Fruit fly (Drosophila melanogaster): Measurements from ENCODE around the gene Coq6.
A peak's percentile ranks its signal among the peaks of the same experiment; 100 is the strongest.

Coq6 gene

DNA sequence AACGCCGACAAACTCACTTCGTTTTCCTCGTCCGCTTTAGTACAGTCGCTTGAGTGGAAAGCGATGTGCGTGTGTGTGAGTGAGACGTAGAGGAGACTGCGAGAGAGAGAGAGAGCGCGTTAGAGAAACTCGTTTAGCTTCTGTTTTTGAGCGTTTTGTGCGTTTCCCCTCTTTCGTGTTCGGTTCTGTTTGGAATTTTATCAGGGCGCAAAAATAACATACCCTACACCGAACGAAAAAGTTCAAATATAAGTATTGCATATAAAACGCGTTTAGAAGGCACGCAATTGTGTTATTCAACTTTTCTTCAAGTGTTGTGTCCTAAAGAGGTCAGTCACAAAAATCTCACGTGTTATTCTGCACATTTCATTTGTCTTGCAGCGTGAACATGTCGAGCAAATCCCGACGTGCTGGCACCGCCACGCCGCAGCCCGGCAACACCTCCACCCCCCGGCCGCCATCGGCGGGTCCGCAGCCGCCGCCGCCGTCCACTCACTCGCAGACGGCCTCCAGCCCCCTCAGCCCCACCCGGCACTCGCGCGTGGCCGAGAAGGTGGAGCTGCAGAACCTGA is 11.0 kb upstream of the Coq6 start (continued):
- TF ChIP-seq Sry-δ (GFP tag; optimal IDR thresholded peaks at IDR 0.05): no peak
- peak; percentile 42 for TF ChIP-seq CG7987 (GFP tag; optimal IDR thresholded peaks at IDR 0.05)
- TF ChIP-seq Fer2 (tag; optimal IDR thresholded peaks at IDR 0.05): no peak
- TF ChIP-seq jing (GFP tag; optimal IDR thresholded peaks at IDR 0.05): no peak
- TF ChIP-seq cad (GFP tag; optimal IDR thresholded peaks at IDR 0.05): no peak
- peak; percentile 38 for TF ChIP-seq Nf-YC (tag; optimal IDR thresholded peaks at IDR 0.05)
- TF ChIP-seq Mrtf (GFP tag; IDR thresholded peaks at IDR 0.05): peak; percentile 50; the same call in 1 of the 3 replicates
- TF ChIP-seq CG2116 (GFP tag; optimal IDR thresholded peaks at IDR 0.05): no peak
- no peak for TF ChIP-seq TFAM (GFP tag; optimal IDR thresholded peaks at IDR 0.05)
- peak; percentile 36; the same call in 1 of the 3 replicates for TF ChIP-seq CG16813 (GFP tag; IDR thresholded peaks at IDR 0.05; ENCODE audit: partially characterized antibody)
- TF ChIP-seq CG11398 (GFP tag; optimal IDR thresholded peaks at IDR 0.05): peak; percentile 29
- TF ChIP-seq Drgx (GFP tag; IDR thresholded peaks at IDR 0.05): peak; percentile 68
- peak; percentile 40 for TF ChIP-seq CG10209 (GFP tag; optimal IDR thresholded peaks at IDR 0.05)
- peak; percentile 44 for TF ChIP-seq CG17359 (tag; optimal IDR thresholded peaks at IDR 0.05)
- no peak for TF ChIP-seq CG6254 (GFP tag; optimal IDR thresholded peaks at IDR 0.05)
- TF ChIP-seq yki (optimal IDR thresholded peaks at IDR 0.05): no peak
- TF ChIP-seq fd3F (GFP tag; optimal IDR thresholded peaks at IDR 0.05): peak; percentile 1
- peak; percentile 53 for TF ChIP-seq bcd (GFP tag; optimal IDR thresholded peaks at IDR 0.05)
- TF ChIP-seq CG8944 (GFP tag; optimal IDR thresholded peaks at IDR 0.05): no peak
- 0 out of 2 replicates have a peak, but pooled peaks have one; percentile 23 for TF ChIP-seq CG4404 (GFP tag; IDR thresholded peaks at IDR 0.05)
- TF ChIP-seq danr (GFP tag; IDR thresholded peaks at IDR 0.05): peak; percentile 24; the same call in 1 of the 2 replicates
- no peak for TF ChIP-seq btn (GFP tag; optimal IDR thresholded peaks at IDR 0.05)
- peak; percentile 54 for TF ChIP-seq Hmr (GFP tag; optimal IDR thresholded peaks at IDR 0.05)
- peak; percentile 61 for TF ChIP-seq p53 (GFP tag; optimal IDR thresholded peaks at IDR 0.05)
- no peak for TF ChIP-seq corto (GFP tag; optimal IDR thresholded peaks at IDR 0.05)
- TF ChIP-seq CG3407 (GFP tag; optimal IDR thresholded peaks at IDR 0.05): no peak
- no peak for TF ChIP-seq dmrt11E (tag; optimal IDR thresholded peaks at IDR 0.05)
- no peak for TF ChIP-seq CG17802 (tag; optimal IDR thresholded peaks at IDR 0.05)
- peak; percentile 14 for TF ChIP-seq CG18011 (GFP tag; optimal IDR thresholded peaks at IDR 0.05)
- TF ChIP-seq CG4328 (GFP tag; optimal IDR thresholded peaks at IDR 0.05): no peak
- 0 out of 3 replicates have a peak, but pooled peaks have one; percentile 21 for TF ChIP-seq sr (GFP tag; IDR thresholded peaks at IDR 0.05)
- TF ChIP-seq Pdp1 (GFP tag; optimal IDR thresholded peaks at IDR 0.05): peak; percentile 38 to 64
- TF ChIP-seq CG18764 (GFP tag; optimal IDR thresholded peaks at IDR 0.05): no peak
- TF ChIP-seq Rfx (GFP tag; IDR thresholded peaks at IDR 0.05): peak; percentile 78
- TF ChIP-seq crol (GFP tag; IDR thresholded peaks at IDR 0.05): peak; percentile 95
- TF ChIP-seq CG11695 (GFP tag; IDR thresholded peaks at IDR 0.05): peak; percentile 70
- no peak for TF ChIP-seq CG10654 (GFP tag; optimal IDR thresholded peaks at IDR 0.05)
- TF ChIP-seq tgo (GFP tag; IDR thresholded peaks at IDR 0.05): peak; percentile 57; the same call in 2 of the 3 replicates
- TF ChIP-seq Fer1 (GFP tag; optimal IDR thresholded peaks at IDR 0.05): peak; percentile 68
- no peak for TF ChIP-seq stwl (tag; optimal IDR thresholded peaks at IDR 0.05)
- 0 out of 2 replicates have a peak, but pooled peaks have one; percentile 23 for TF ChIP-seq CG11696 (GFP tag; IDR thresholded peaks at IDR 0.05)
- no peak for TF ChIP-seq CG7928 (GFP tag; optimal IDR thresholded peaks at IDR 0.05)
- peak; percentile 26 for TF ChIP-seq scrt (GFP tag; optimal IDR thresholded peaks at IDR 0.05)
- TF ChIP-seq Chrac-16 (GFP tag; optimal IDR thresholded peaks at IDR 0.05): peak; percentile 20
- TF ChIP-seq Gug (GFP tag; IDR thresholded peaks at IDR 0.05): peak; percentile 28; the same call in 1 of the 4 replicates
- TF ChIP-seq CG14965 (GFP tag; optimal IDR thresholded peaks at IDR 0.05; ENCODE audit: borderline replicate concordance): no peak
- peak; percentile 45 for TF ChIP-seq CG10543 (GFP tag; optimal IDR thresholded peaks at IDR 0.05)
- TF ChIP-seq onecut (GFP tag; IDR thresholded peaks at IDR 0.05): peak; percentile 38
- TF ChIP-seq Nf-YB (GFP tag; optimal IDR thresholded peaks at IDR 0.05): no peak
- TF ChIP-seq Adf1 (GFP tag; IDR thresholded peaks at IDR 0.05): peak; percentile 75

Data from whole organism, embryonic.